Fruit fly (Drosophila melanogaster): Measurements from ENCODE around the gene Jasper.

Jasper gene

dm6 chr3R:30004648-30005047, 47.7 kb upstream of the Jasper start, which contains the start of the genes Nlp and Nph (continued):
- TF ChIP-seq CG12942 (GFP tag; optimal IDR thresholded peaks at IDR 0.05): no peak
- peak; percentile 71 for TF ChIP-seq Ets97D (GFP tag; optimal IDR thresholded peaks at IDR 0.05)
- peak; percentile 67 for TF ChIP-seq nmo (GFP tag; optimal IDR thresholded peaks at IDR 0.05)
- TF ChIP-seq Hsf (GFP tag; optimal IDR thresholded peaks at IDR 0.05): peak; percentile 36
- TF ChIP-seq CG32532 (GFP tag; IDR thresholded peaks at IDR 0.05): peak; percentile 43; the same call in 1 of the 2 replicates
- peak; percentile 48 for TF ChIP-seq sug (tag; optimal IDR thresholded peaks at IDR 0.05)
- TF ChIP-seq CG2202 (tag; optimal IDR thresholded peaks at IDR 0.05): no peak
- TF ChIP-seq CG15696 (tag; optimal IDR thresholded peaks at IDR 0.05): no peak
- TF ChIP-seq Xrp1 (GFP tag; IDR thresholded peaks at IDR 0.05): no peak
- peak; percentile 35 for TF ChIP-seq grau (tag; optimal IDR thresholded peaks at IDR 0.05)
- no peak for TF ChIP-seq CG9876 (GFP tag; optimal IDR thresholded peaks at IDR 0.05)
- TF ChIP-seq CG1024 (GFP tag; IDR thresholded peaks at IDR 0.05): no peak
- no peak for TF ChIP-seq HLHmδ (GFP tag; optimal IDR thresholded peaks at IDR 0.05)
- no peak for TF ChIP-seq CG8089 (GFP tag; optimal IDR thresholded peaks at IDR 0.05)
- peak; percentile 76 for TF ChIP-seq amos (GFP tag; IDR thresholded peaks at IDR 0.05; ENCODE audit: partially characterized antibody)
- peak; percentile 69 for TF ChIP-seq CG2129 (GFP tag; IDR thresholded peaks at IDR 0.05; ENCODE audit: partially characterized antibody)
- TF ChIP-seq CG14860 (GFP tag; IDR thresholded peaks at IDR 0.05; ENCODE audit: partially characterized antibody): peak; percentile 81
- TF ChIP-seq sima (GFP tag; optimal IDR thresholded peaks at IDR 0.05): no peak
- peak; percentile 89 for TF ChIP-seq dm (GFP tag; optimal IDR thresholded peaks at IDR 0.05)
- TF ChIP-seq Nf-YC (tag; optimal IDR thresholded peaks at IDR 0.05): peak; percentile 39
- TF ChIP-seq CG12659 (GFP tag; optimal IDR thresholded peaks at IDR 0.05): peak; percentile 65
- TF ChIP-seq CG8924 (tag; optimal IDR thresholded peaks at IDR 0.05): peak; percentile 43
- peak in 1 of 2 experiments; percentile 26 for TF ChIP-seq crp (GFP tag; optimal IDR thresholded peaks at IDR 0.05)
- no peak for TF ChIP-seq peb (GFP tag; IDR thresholded peaks at IDR 0.05)
- TF ChIP-seq Hand (GFP tag; optimal IDR thresholded peaks at IDR 0.05): no peak
- peak; percentile 40 for TF ChIP-seq CHES-1-like (GFP tag; optimal IDR thresholded peaks at IDR 0.05)
- no peak for TF ChIP-seq CG3726 (GFP tag; IDR thresholded peaks at IDR 0.05)
- TF ChIP-seq zfh1 (GFP tag; IDR thresholded peaks at IDR 0.05): 0 out of 3 replicates have a peak, but pooled peaks have one; percentile 3
- TF ChIP-seq ham (GFP tag; IDR thresholded peaks at IDR 0.05): no peak
- TF ChIP-seq Fer1 (GFP tag; optimal IDR thresholded peaks at IDR 0.05): peak; percentile 52
- peak; percentile 36 to 41 for TF ChIP-seq dpn (GFP tag; optimal IDR thresholded peaks at IDR 0.05)
- peak in 1 of 2 experiments; percentile 19 for TF ChIP-seq bsh (GFP tag; optimal IDR thresholded peaks at IDR 0.05)
- peak; percentile 54 for TF ChIP-seq CG9932 (GFP tag; IDR thresholded peaks at IDR 0.05)
- no peak for TF ChIP-seq HLH3B (GFP tag; IDR thresholded peaks at IDR 0.05)
- TF ChIP-seq ato (GFP tag; IDR thresholded peaks at IDR 0.05; ENCODE audit: partially characterized antibody): peak; percentile 85
- TF ChIP-seq CG17361 (GFP tag; IDR thresholded peaks at IDR 0.05): no peak
- peak; percentile 35 for TF ChIP-seq Xbp1 (GFP tag; optimal IDR thresholded peaks at IDR 0.05)
- TF ChIP-seq sob (GFP tag; IDR thresholded peaks at IDR 0.05): no peak
- peak; percentile 12 for TF ChIP-seq Nf-YB (GFP tag; optimal IDR thresholded peaks at IDR 0.05)
- TF ChIP-seq CG6813 (GFP tag; optimal IDR thresholded peaks at IDR 0.05): no peak
- no peak for TF ChIP-seq ATbp (GFP tag; optimal IDR thresholded peaks at IDR 0.05)
- peak; percentile 74; the same call in 1 of the 4 replicates for TF ChIP-seq chinmo (GFP tag; IDR thresholded peaks at IDR 0.05; ENCODE audit: partially characterized antibody)
- no peak for TF ChIP-seq CG8765 (GFP tag; IDR thresholded peaks at IDR 0.05)
- peak; percentile 37 for TF ChIP-seq CTCF (GFP tag; optimal IDR thresholded peaks at IDR 0.05)
- TF ChIP-seq tna (GFP tag; IDR thresholded peaks at IDR 0.05; ENCODE audit: partially characterized antibody): peak; percentile 61
- TF ChIP-seq CG1529 (GFP tag; optimal IDR thresholded peaks at IDR 0.05): no peak
- TF ChIP-seq hb (GFP tag; IDR thresholded peaks at IDR 0.05; ENCODE audit: partially characterized antibody): peak; percentile 83
- TF ChIP-seq trh (GFP tag; optimal IDR thresholded peaks at IDR 0.05): no peak
- 0 out of 2 replicates have a peak, but pooled peaks have one; percentile 35 for TF ChIP-seq CG7372 (GFP tag; IDR thresholded peaks at IDR 0.05)
- TF ChIP-seq gce (GFP tag; IDR thresholded peaks at IDR 0.05): no peak
- no peak for TF ChIP-seq CG17328 (GFP tag; IDR thresholded peaks at IDR 0.05)
